Worm (Caenorhabditis elegans): ENCODE data around the gene srt-47.

Gene srt-47

DNA sequence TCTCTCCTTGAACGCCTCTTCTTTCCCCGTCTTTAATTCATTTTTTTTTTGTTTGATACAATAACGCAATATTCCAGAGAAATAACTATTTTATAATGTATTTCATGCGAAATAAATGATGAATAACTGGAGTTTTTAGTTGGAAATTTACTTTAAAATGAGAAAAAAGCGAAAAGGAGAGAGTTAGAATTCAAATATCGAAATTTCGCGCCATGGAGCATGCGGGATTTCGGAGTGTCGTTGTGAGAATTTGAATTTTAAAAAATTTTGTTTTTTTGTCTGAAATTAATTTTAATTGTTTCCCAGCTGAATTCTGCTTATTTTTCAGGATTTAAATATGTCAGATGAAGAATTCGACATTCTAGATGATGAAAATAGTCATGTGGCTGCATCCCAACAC lies 27.8 kb downstream of the srt-47 start, which contains the start of gene fcd-2 (continued):
- TF ChIP-seq Y79H2A.3 (GFP tag; conservative IDR thresholded peaks at IDR 0.05) (no peak), F57A8.1 (GFP tag; optimal IDR thresholded peaks at IDR 0.05) (no peak), rec-8 (tag; optimal IDR thresholded peaks at IDR 0.05) (no peak), aptf-3 (GFP tag; IDR thresholded peaks at IDR 0.05) (no peak), pha-4 (tag; optimal IDR thresholded peaks at IDR 0.05) (no peak), efl-1 (GFP tag; optimal IDR thresholded peaks at IDR 0.05) (peak; percentile 96), egl-44 (GFP tag; IDR thresholded peaks at IDR 0.05) (no peak), sea-2 (GFP tag; IDR thresholded peaks at IDR 0.05) (no peak), hmg-20 (GFP tag; IDR thresholded peaks at IDR 0.05) (no peak), madf-6 (GFP tag; IDR thresholded peaks at IDR 0.05) (peak; percentile 61), pbrm-1 (GFP tag; IDR thresholded peaks at IDR 0.05) (no peak), B0019.2 (GFP tag; conservative IDR thresholded peaks at IDR 0.05) (no peak), ekl-4 (GFP tag; IDR thresholded peaks at IDR 0.05) (no peak), snpc-3.4 (tag; optimal IDR thresholded peaks at IDR 0.05) (peak; percentile 34), bed-1 (GFP tag; IDR thresholded peaks at IDR 0.05) (no peak), cebp-1 (GFP tag; IDR thresholded peaks at IDR 0.05) (no peak), cebp-1 (tag; optimal IDR thresholded peaks at IDR 0.05) (peak; percentile 41), C17E4.6 (GFP tag; IDR thresholded peaks at IDR 0.05) (no peak), snpc-4 (GFP tag; optimal IDR thresholded peaks at IDR 0.05) (peak; percentile 62), snpc-4 (tag; optimal IDR thresholded peaks at IDR 0.05) (peak in 3 of 4 experiments; percentile 60 to 89 (median 73)), dpl-1 (GFP tag; optimal IDR thresholded peaks at IDR 0.05) (peak; percentile 85), ztf-18 (tag; optimal IDR thresholded peaks at IDR 0.05) (peak; percentile 71), rpc-1 (optimal IDR thresholded peaks at IDR 0.05) (no peak), rpc-1 (tag; optimal IDR thresholded peaks at IDR 0.05) (no peak)

DNA sequence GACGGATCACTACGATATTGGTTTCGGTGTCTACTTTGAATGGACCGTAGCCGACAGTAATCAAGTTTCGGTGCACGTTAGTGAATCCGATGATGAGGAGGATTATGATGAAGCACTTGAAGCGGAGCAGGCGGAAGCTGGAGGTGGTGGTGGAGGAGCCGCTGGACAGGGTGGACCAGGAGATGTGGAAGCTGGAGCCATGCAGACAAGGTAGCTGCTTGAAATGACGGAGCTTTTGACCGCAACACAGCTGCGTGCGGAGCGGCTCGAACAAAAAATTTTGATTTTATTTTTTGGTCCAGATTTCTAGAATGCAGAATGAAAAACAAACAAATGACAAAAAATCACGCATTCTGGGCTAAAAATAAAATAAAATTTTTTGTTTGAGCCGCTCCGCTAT lies 28.7 kb downstream of the srt-47 start:
- TF ChIP-seq zfh-2 (GFP tag; conservative IDR thresholded peaks at IDR 0.05) (peak; percentile 67), madf-8 (GFP tag; conservative IDR thresholded peaks at IDR 0.05) (no peak)

DNA sequence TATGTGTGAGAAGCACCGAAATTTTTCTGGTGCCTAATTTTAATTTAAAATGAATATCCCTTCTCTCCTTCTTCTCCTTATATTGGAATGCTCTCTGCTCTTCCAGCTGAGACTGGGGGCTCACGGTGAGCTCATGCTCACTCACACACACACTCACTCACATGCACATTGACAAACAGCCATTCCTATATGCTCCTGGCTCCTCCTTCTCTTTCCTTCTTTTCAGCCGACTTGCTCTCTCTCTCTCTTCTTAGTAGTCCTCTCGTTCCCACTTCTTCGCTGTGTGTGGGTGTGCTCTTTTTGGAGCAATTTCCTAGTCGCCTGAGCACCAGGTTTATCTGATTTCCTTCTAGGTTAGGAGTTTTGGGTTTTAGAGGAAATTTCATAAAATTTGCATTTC lies 32.2 kb downstream of the srt-47 start:
- TF ChIP-seq cebp-2 (GFP tag; IDR thresholded peaks at IDR 0.05): peak; percentile 27; the same call in 1 of the 2 replicates
- no peak for TF ChIP-seq cebp-1 (GFP tag; IDR thresholded peaks at IDR 0.05)
- peak; percentile 19 for TF ChIP-seq cebp-1 (tag; optimal IDR thresholded peaks at IDR 0.05)
- TF ChIP-seq K12H6.12 (tag; optimal IDR thresholded peaks at IDR 0.05): peak; percentile 12
- peak in 1 of 3 experiments; percentile 8 for TF ChIP-seq lin-35 (GFP tag; optimal IDR thresholded peaks at IDR 0.05)
- no peak for TF ChIP-seq ztf-22 (GFP tag; optimal IDR thresholded peaks at IDR 0.05)
- TF ChIP-seq zim-3 (tag; optimal IDR thresholded peaks at IDR 0.05): no peak
- 0 out of 2 replicates have a peak, but pooled peaks have one; percentile 23 for TF ChIP-seq zfh-2 (GFP tag; conservative IDR thresholded peaks at IDR 0.05)
- no peak for TF ChIP-seq nhr-179 (tag; optimal IDR thresholded peaks at IDR 0.05)
- peak; percentile 41 for TF ChIP-seq ztf-18 (tag; optimal IDR thresholded peaks at IDR 0.05)

DNA sequence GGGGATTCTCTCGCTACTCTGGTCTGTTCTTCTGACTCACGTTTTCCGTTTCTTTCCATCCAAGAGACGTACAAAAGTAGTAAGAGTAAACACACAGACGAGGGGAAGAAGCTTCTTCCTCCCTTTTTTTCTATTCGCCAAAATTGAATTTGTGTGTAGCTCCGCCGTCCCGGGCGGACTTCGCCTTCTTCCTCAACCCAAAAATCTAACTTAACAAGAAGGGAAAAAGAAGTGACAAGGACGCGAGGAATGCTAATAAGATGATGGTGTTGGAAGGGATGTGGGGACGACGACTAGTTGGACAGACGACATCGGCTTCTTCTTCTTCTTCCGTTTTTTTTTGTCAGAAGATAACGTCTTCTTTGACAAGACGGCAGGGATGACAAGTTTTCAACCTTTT lies 36.2 kb downstream of the srt-47 start:
- no peak for TF ChIP-seq unc-130 (GFP tag; optimal IDR thresholded peaks at IDR 0.05)
- TF ChIP-seq zfh-2 (GFP tag; conservative IDR thresholded peaks at IDR 0.05): peak; percentile 41; the same call in 1 of the 2 replicates
- peak; percentile 23 for TF ChIP-seq K12H6.12 (tag; optimal IDR thresholded peaks at IDR 0.05)
